Worm (Caenorhabditis elegans): ENCODE data around the gene clec-174.

DNA sequence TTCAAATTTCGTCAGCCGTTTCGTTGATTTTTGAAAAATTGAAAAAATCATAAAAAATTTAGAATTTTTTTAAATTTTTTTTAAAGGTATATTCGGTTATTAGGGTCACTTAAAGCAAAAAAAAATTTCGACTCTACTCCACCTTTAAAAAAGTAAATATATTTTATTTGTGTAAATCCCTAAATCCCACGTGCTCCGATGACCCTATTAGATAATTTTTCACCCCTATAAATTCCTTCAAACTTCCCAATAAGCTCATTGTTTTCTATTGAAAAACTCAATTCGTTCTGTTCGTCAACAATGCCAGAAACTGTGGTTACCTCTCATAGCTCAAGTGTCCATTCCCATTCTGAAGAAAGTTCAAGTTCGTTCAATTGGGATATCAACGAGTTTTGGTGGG lies 28.9 kb downstream of the clec-174 start, which contains the start of gene F56D6.20:
- TF ChIP-seq him-1 (tag; optimal IDR thresholded peaks at IDR 0.05) (no peak), dao-5 (tag; optimal IDR thresholded peaks at IDR 0.05) (no peak), W03F9.2 (tag; optimal IDR thresholded peaks at IDR 0.05) (no peak)

Measured in whole organism, L4/young adult.